Fruit fly (Drosophila melanogaster) whole organism, wandering third instar larva: Measurements from ENCODE around the gene CG10035.

Experiments used
- Abd-B ChIP-seq: fragments of >200 bp; optimal IDR thresholded peaks from 2 replicates; lab custom pipeline; 2017; ENCODE audit warnings: missing biosample characterization, missing genetic modification characterization
- CG32264 ChIP-seq: fragments of 200-800 bp; sonication (Bioruptor generic); optimal IDR thresholded peaks from 2 replicates; lab custom pipeline; 2016; ENCODE audit warnings: missing biosample characterization, missing genetic modification characterization
- CG9705 ChIP-seq: fragments of 200-800 bp; sonication (Bioruptor generic); optimal IDR thresholded peaks from 2 replicates; lab custom pipeline; 2018; ENCODE audit warnings: missing biosample characterization, mild to moderate bottlenecking, missing genetic modification characterization
- CrebA ChIP-seq: fragments of 200-800 bp; sonication (Bioruptor generic); optimal IDR thresholded peaks from 2 replicates; lab custom pipeline; 2016; ENCODE audit warnings: missing biosample characterization, mild to moderate bottlenecking, missing genetic modification characterization, borderline replicate concordance
- Dif ChIP-seq: fragments of 200-275, 200-300 bp; sonication (Bioruptor generic); optimal IDR thresholded peaks from 2 replicates; lab custom pipeline; 2018; ENCODE audit warnings: missing biosample characterization, missing genetic modification characterization; ENCODE audit not compliant: partially characterized antibody
- GATAd ChIP-seq: sonication (Bioruptor generic); optimal IDR thresholded peaks from 2 replicates; lab custom pipeline; 2016; ENCODE audit warnings: missing biosample characterization, missing genetic modification characterization
- HLH106 ChIP-seq: fragments of 200-800 bp; optimal IDR thresholded peaks from 3 replicates; lab custom pipeline; 2019; ENCODE audit warnings: missing biosample characterization, mild to moderate bottlenecking, missing genetic modification characterization, moderate library complexity
- Hnf4 ChIP-seq: fragments of 200-800 bp; sonication (Bioruptor generic); optimal IDR thresholded peaks from 2 replicates; lab custom pipeline; 2016; ENCODE audit warnings: missing biosample characterization, mild to moderate bottlenecking, missing genetic modification characterization
- Hr83 ChIP-seq: fragments of 200-300 bp; sonication (Bioruptor generic); optimal IDR thresholded peaks from 2 replicates; lab custom pipeline; 2016; ENCODE audit warnings: missing biosample characterization, mild to moderate bottlenecking, missing genetic modification characterization, moderate library complexity; ENCODE audit not compliant: poor library complexity, severe bottlenecking
- Jra ChIP-seq: sonication (Bioruptor generic); optimal IDR thresholded peaks from 2 replicates; lab custom pipeline; 2016; ENCODE audit warnings: missing biosample characterization, missing genetic modification characterization
- Mio ChIP-seq: sonication (Bioruptor generic); optimal IDR thresholded peaks from 2 replicates; lab custom pipeline; 2016; ENCODE audit warnings: missing biosample characterization, missing genetic modification characterization
- Myc ChIP-seq: fragments of >200 bp; optimal IDR thresholded peaks from 2 replicates; lab custom pipeline; 2017
- N ChIP-seq: fragments of >200 bp; optimal IDR thresholded peaks from 2 replicates; lab custom pipeline; 2018; ENCODE audit warnings: missing biosample characterization, missing external identifiers, missing genetic modification characterization
- OdsH ChIP-seq: fragments of 200-800 bp; sonication (Bioruptor generic); optimal IDR thresholded peaks from 2 replicates; lab custom pipeline; 2016; ENCODE audit warnings: missing biosample characterization, mild to moderate bottlenecking, missing genetic modification characterization
- Rel ChIP-seq, 2 experiments: fragments of 200-800 bp; sonication (Bioruptor generic) in 1 of 2; optimal IDR thresholded peaks; 2 replicates in 1 of 2; 3 replicates in 1 of 2; lab custom pipeline; 2016 to 2019; ENCODE audit warnings: mild to moderate bottlenecking in 2 of 2, missing biosample characterization in 2 of 2, missing genetic modification characterization in 2 of 2, moderate library complexity in 1 of 2
- Sp1 ChIP-seq: fragments of 200-800 bp; sonication (Bioruptor generic); optimal IDR thresholded peaks from 3 replicates; lab custom pipeline; 2019; ENCODE audit warnings: missing biosample characterization, mild to moderate bottlenecking, missing genetic modification characterization, moderate library complexity
- br ChIP-seq: fragments of 200-800 bp; sonication (Bioruptor generic); optimal IDR thresholded peaks from 2 replicates; lab custom pipeline; 2016; ENCODE audit warnings: missing biosample characterization, missing genetic modification characterization
- brk ChIP-seq: fragments of 200-800 bp; sonication (Bioruptor generic); optimal IDR thresholded peaks from 2 replicates; lab custom pipeline; 2016; ENCODE audit warnings: missing biosample characterization, mild to moderate bottlenecking, missing genetic modification characterization
- dl ChIP-seq, 2 experiments: fragments of 175-275, 200-275 bp in 1 of 2; fragments of 200-275 bp in 1 of 2; sonication (Bioruptor generic); optimal IDR thresholded peaks; lab custom pipeline; 2018; ENCODE audit warnings: mild to moderate bottlenecking in 2 of 2, missing biosample characterization in 2 of 2, missing genetic modification characterization in 2 of 2, moderate library complexity in 2 of 2; ENCODE audit not compliant: partially characterized antibody in 2 of 2, insufficient read depth in 1 of 2
- dmrt93B ChIP-seq: fragments of 200-800 bp; sonication (Bioruptor generic); optimal IDR thresholded peaks from 2 replicates; lab custom pipeline; 2018; ENCODE audit warnings: missing biosample characterization, mild to moderate bottlenecking, missing genetic modification characterization
- dsf ChIP-seq: sonication (Bioruptor generic); optimal IDR thresholded peaks from 2 replicates; lab custom pipeline; 2016; ENCODE audit warnings: missing biosample characterization, missing genetic modification characterization, borderline replicate concordance
- ey ChIP-seq: fragments of 200-800 bp; sonication (Bioruptor generic); optimal IDR thresholded peaks from 2 replicates; lab custom pipeline; 2016; ENCODE audit warnings: missing biosample characterization, missing genetic modification characterization
- foxo ChIP-seq, 2 experiments: fragments of 200-800 bp; sonication (Bioruptor generic); optimal IDR thresholded peaks; 2 replicates in 1 of 2; 3 replicates in 1 of 2; lab custom pipeline; 2016 to 2017; ENCODE audit warnings: missing biosample characterization in 2 of 2, missing genetic modification characterization in 2 of 2
- fru ChIP-seq: fragments of 200-800 bp; sonication (Bioruptor generic); optimal IDR thresholded peaks from 3 replicates; lab custom pipeline; 2016; ENCODE audit warnings: missing biosample characterization, mild to moderate bottlenecking, missing genetic modification characterization
- h ChIP-seq: fragments of 200-800 bp; sonication (Bioruptor generic); optimal IDR thresholded peaks from 3 replicates; lab custom pipeline; 2016; ENCODE audit warnings: missing biosample characterization, mild to moderate bottlenecking, missing genetic modification characterization
- lola ChIP-seq: fragments of >200 bp; optimal IDR thresholded peaks from 2 replicates; lab custom pipeline; 2017; ENCODE audit warnings: missing biosample characterization, missing genetic modification characterization
- psq ChIP-seq: fragments of 200-800 bp; sonication (Bioruptor generic); optimal IDR thresholded peaks from 3 replicates; lab custom pipeline; 2017; ENCODE audit warnings: missing biosample characterization, mild to moderate bottlenecking, missing genetic modification characterization, moderate library complexity
- rgr ChIP-seq: fragments of 200-800 bp; sonication (Bioruptor generic); optimal IDR thresholded peaks from 3 replicates; lab custom pipeline; 2016; ENCODE audit warnings: missing biosample characterization, mild to moderate bottlenecking, missing genetic modification characterization
- sage ChIP-seq: fragments of 200-800 bp; sonication (Bioruptor generic); optimal IDR thresholded peaks from 2 replicates; lab custom pipeline; 2016; ENCODE audit warnings: missing biosample characterization, mild to moderate bottlenecking, missing genetic modification characterization
- sv ChIP-seq: fragments of 200-800 bp; sonication (Bioruptor generic); optimal IDR thresholded peaks from 3 replicates; lab custom pipeline; 2016; ENCODE audit warnings: missing biosample characterization, missing genetic modification characterization
- tai ChIP-seq: sonication (Bioruptor generic); optimal IDR thresholded peaks from 2 replicates; lab custom pipeline; 2016; ENCODE audit warnings: missing biosample characterization, missing genetic modification characterization
- usp ChIP-seq: fragments of >200 bp; optimal IDR thresholded peaks from 2 replicates; lab custom pipeline; 2017; ENCODE audit warnings: missing biosample characterization, missing genetic modification characterization
- woc ChIP-seq: sonication (Bioruptor generic); optimal IDR thresholded peaks from 2 replicates; lab custom pipeline; 2016; ENCODE audit warnings: missing biosample characterization, mild to moderate bottlenecking, missing genetic modification characterization

The CG10035 gene

DNA sequence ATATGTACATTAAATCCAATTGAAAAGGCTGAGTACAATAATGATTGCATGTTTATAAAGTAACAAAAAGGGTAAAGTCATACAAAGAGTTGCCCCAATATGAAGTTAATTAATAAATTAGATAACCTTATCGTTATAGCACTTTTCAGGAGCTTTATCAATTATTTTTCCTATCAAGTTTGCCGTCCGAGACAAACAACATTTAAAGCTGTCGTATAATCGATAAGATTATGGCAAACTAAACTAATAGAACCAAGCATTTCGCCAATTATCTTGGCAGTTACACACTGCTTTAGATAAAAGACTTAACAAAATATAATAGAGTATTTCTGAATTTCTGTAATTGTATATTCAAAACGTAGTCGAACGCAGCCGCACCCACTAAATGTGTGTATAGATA lies 22.6 kb upstream of the CG10035 start:
- TF ChIP-seq Hr83 (no peak), N (GFP tag; lab: Kevin White, UChicago) (no peak), foxo (GFP tag; optimal IDR thresholded peaks at IDR 0.05; lab: Kevin White, UChicago) (no peak), tai (GFP tag; lab: Kevin White, UChicago) (no peak), dsf (no peak), ey (no peak), dmrt93B (GFP tag; lab: Kevin White, UChicago) (no peak), GATAd (no peak), woc (GFP tag; lab: Kevin White, UChicago) (no peak), h (no peak), usp (GFP tag; lab: Kevin White, UChicago) (no peak), Abd-B (GFP tag; lab: Kevin White, UChicago) (no peak), dl (GFP tag; optimal IDR thresholded peaks at IDR 0.05; lab: Kevin White, UChicago; ENCODE audit: insufficient read depth in 1 of 2, partially characterized antibody in 2 of 2) (no peak)
- TF ChIP-seq, all 38 proteins: peak for 0

DNA sequence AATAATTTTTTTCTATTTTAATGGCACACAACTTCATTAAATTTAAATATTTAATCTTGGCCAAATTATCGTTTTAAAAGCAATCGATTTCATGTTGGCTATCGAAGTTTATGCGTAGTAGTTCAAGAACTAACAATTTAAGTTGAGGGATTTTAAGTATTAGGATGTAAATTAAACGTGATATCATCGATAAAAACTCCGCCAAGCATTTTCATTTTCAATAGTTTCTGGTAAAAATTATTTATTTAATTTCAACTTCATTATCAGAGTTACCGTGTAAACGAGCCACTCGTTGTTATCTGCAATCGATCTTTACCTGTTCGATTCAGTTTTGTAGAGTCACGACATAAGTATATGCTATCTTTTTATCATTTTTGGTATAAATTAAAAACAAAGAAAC lies 20.4 kb upstream of the CG10035 start:
- peak; percentile 99 for TF ChIP-seq dmrt93B (GFP tag; lab: Kevin White, UChicago)
- peak; percentile 88 for TF ChIP-seq dsf
- peak; percentile 94 for TF ChIP-seq Hnf4
- no peak for TF ChIP-seq Dif (GFP tag; lab: Kevin White, UChicago)
- TF ChIP-seq sv (GFP tag; lab: Kevin White, UChicago) = peak; percentile 94
- peak; percentile 92 for TF ChIP-seq Hr83
- TF ChIP-seq brk (GFP tag; lab: Kevin White, UChicago) = peak; percentile 95
- TF ChIP-seq Mio (GFP tag; lab: Kevin White, UChicago) = peak; percentile 59
- TF ChIP-seq Rel (GFP tag; optimal IDR thresholded peaks at IDR 0.05; lab: Kevin White, UChicago) = peak; percentile 90
- peak; percentile 93 for TF ChIP-seq Rel (tag; optimal IDR thresholded peaks at IDR 0.05; lab: Kevin White, UChicago)
- peak; percentile 84 for TF ChIP-seq psq
- peak; percentile 94 for TF ChIP-seq CG32264
- peak; percentile 95 for TF ChIP-seq br
- TF ChIP-seq rgr (GFP tag; lab: Kevin White, UChicago) = peak; percentile 97
- peak; percentile 99 for TF ChIP-seq sage (GFP tag; lab: Kevin White, UChicago)
- TF ChIP-seq fru = peak; percentile 94
- no peak for TF ChIP-seq tai (GFP tag; lab: Kevin White, UChicago)
- no peak for TF ChIP-seq N (GFP tag; lab: Kevin White, UChicago)
- no peak for TF ChIP-seq lola (GFP tag; lab: Kevin White, UChicago)
- TF ChIP-seq foxo (GFP tag; optimal IDR thresholded peaks at IDR 0.05; lab: Kevin White, UChicago) = peak; percentile 89 to 96
- TF ChIP-seq CG9705 (GFP tag; lab: Kevin White, UChicago) = peak; percentile 100
- peak; percentile 89 for TF ChIP-seq ey
- TF ChIP-seq h = peak; percentile 99
- TF ChIP-seq GATAd = peak; percentile 36
- peak; percentile 95 for TF ChIP-seq OdsH
- TF ChIP-seq CrebA (GFP tag; lab: Kevin White, UChicago) = no peak
- peak; percentile 84 for TF ChIP-seq Jra (GFP tag; lab: Kevin White, UChicago)
- TF ChIP-seq Abd-B (GFP tag; lab: Kevin White, UChicago) = no peak
- TF ChIP-seq Myc (lab: Kevin White, UChicago) = no peak
- TF ChIP-seq Sp1 = peak; percentile 99
- peak; percentile 86 for TF ChIP-seq woc (GFP tag; lab: Kevin White, UChicago)
- TF ChIP-seq HLH106 (tag; lab: Kevin White, UChicago) = peak; percentile 98

- TF ChIP-seq Rel (GFP tag; optimal IDR thresholded peaks at IDR 0.05; lab: Kevin White, UChicago) (no peak), Rel (tag; optimal IDR thresholded peaks at IDR 0.05; lab: Kevin White, UChicago) (peak; percentile 83), dmrt93B (GFP tag; lab: Kevin White, UChicago) (no peak)
- TF ChIP-seq, all 38 proteins: peak for 1
Measured at dm6 chr3R:12401672-12402296, 19.3 kb upstream of the CG10035 start, which contains the start of gene DNAlig3. Gene DNAlig3, minus strand, starts transcription at chr3R:12401839.
